Fruit fly (Drosophila melanogaster): ENCODE measurements around the gene Aasdh.
A peak's percentile ranks its signal among the peaks of the same experiment; 100 is the strongest.

Aasdh gene

dm6 chr2L:8416350-8417046 is 32.9 kb downstream of the Aasdh start (continued):
- peak; percentile 77 for TF ChIP-seq Dif (GFP tag; optimal IDR thresholded peaks at IDR 0.05; ENCODE audit: partially characterized antibody)
- peak; percentile 1 for TF ChIP-seq CG32264 (GFP tag; optimal IDR thresholded peaks at IDR 0.05)
- TF ChIP-seq GATAd (GFP tag; optimal IDR thresholded peaks at IDR 0.05): no peak
- TF ChIP-seq jim (GFP tag; optimal IDR thresholded peaks at IDR 0.05): no peak
- TF ChIP-seq woc (GFP tag; optimal IDR thresholded peaks at IDR 0.05): peak; percentile 64
- peak; percentile 71 for TF ChIP-seq rgr (GFP tag; optimal IDR thresholded peaks at IDR 0.05)

- TF ChIP-seq psq (GFP tag; optimal IDR thresholded peaks at IDR 0.05) (no peak), Dif (GFP tag; optimal IDR thresholded peaks at IDR 0.05; ENCODE audit: partially characterized antibody) (peak; percentile 54), Myc (optimal IDR thresholded peaks at IDR 0.05) (peak; percentile 52), Mio (GFP tag; optimal IDR thresholded peaks at IDR 0.05) (no peak), foxo (GFP tag; optimal IDR thresholded peaks at IDR 0.05) (peak in 1 of 2 experiments; percentile 18), dl (GFP tag; optimal IDR thresholded peaks at IDR 0.05; ENCODE audit: insufficient read depth in 1 of 2, partially characterized antibody in 2 of 2) (no peak), CrebA (GFP tag; optimal IDR thresholded peaks at IDR 0.05; ENCODE audit: borderline replicate concordance) (no peak), Jra (GFP tag; optimal IDR thresholded peaks at IDR 0.05) (peak; percentile 33), rgr (GFP tag; optimal IDR thresholded peaks at IDR 0.05) (peak; percentile 6), dsf (GFP tag; optimal IDR thresholded peaks at IDR 0.05; ENCODE audit: borderline replicate concordance) (no peak), Vsx2 (GFP tag; optimal IDR thresholded peaks at IDR 0.05; ENCODE audit: partially characterized antibody) (peak; percentile 38), sage (GFP tag; optimal IDR thresholded peaks at IDR 0.05) (no peak), Hr83 (GFP tag; optimal IDR thresholded peaks at IDR 0.05; ENCODE audit: poor library complexity, severe bottlenecking) (no peak), CG9705 (GFP tag; optimal IDR thresholded peaks at IDR 0.05) (no peak), HLH106 (tag; optimal IDR thresholded peaks at IDR 0.05) (peak; percentile 49), Hnf4 (GFP tag; optimal IDR thresholded peaks at IDR 0.05) (peak; percentile 15), lola (GFP tag; optimal IDR thresholded peaks at IDR 0.05) (no peak), fru (GFP tag; optimal IDR thresholded peaks at IDR 0.05) (peak; percentile 33), Sp1 (GFP tag; optimal IDR thresholded peaks at IDR 0.05) (peak; percentile 37), dmrt93B (GFP tag; optimal IDR thresholded peaks at IDR 0.05) (no peak), sv (GFP tag; optimal IDR thresholded peaks at IDR 0.05) (no peak), brk (GFP tag; optimal IDR thresholded peaks at IDR 0.05) (no peak), br (GFP tag; optimal IDR thresholded peaks at IDR 0.05) (no peak), CG32264 (GFP tag; optimal IDR thresholded peaks at IDR 0.05) (no peak), OdsH (GFP tag; optimal IDR thresholded peaks at IDR 0.05) (no peak), N (GFP tag; optimal IDR thresholded peaks at IDR 0.05) (no peak), ey (GFP tag; optimal IDR thresholded peaks at IDR 0.05) (no peak), Abd-B (GFP tag; optimal IDR thresholded peaks at IDR 0.05) (no peak), Rel (GFP tag; optimal IDR thresholded peaks at IDR 0.05) (no peak), Rel (tag; optimal IDR thresholded peaks at IDR 0.05) (peak; percentile 29), pan (optimal IDR thresholded peaks at IDR 0.05) (no peak), jim (GFP tag; optimal IDR thresholded peaks at IDR 0.05) (no peak), woc (GFP tag; optimal IDR thresholded peaks at IDR 0.05) (peak; percentile 76), Hr78 (GFP tag; optimal IDR thresholded peaks at IDR 0.05) (no peak), Dfd (GFP tag; optimal IDR thresholded peaks at IDR 0.05) (no peak), usp (GFP tag; optimal IDR thresholded peaks at IDR 0.05) (no peak), GATAd (GFP tag; optimal IDR thresholded peaks at IDR 0.05) (no peak), h (GFP tag; optimal IDR thresholded peaks at IDR 0.05) (peak; percentile 13)
These were observed 34.2 kb downstream of the Aasdh start, which contains the start of the genes CG13398 and Akap200 for dm6 chr2L:8414887-8415883. CG13398 (minus strand) TSS chr2L:8415256. Akap200 (plus strand) TSS chr2L:8415690.
